Fruit fly (Drosophila melanogaster) whole organism, wandering third instar larva: ENCODE data around the gene Nuak.

Source experiments
- Abd-B ChIP-seq: fragments of >200 bp; optimal IDR thresholded peaks from 2 replicates; lab custom pipeline; 2017; ENCODE audit warnings: missing biosample characterization, missing genetic modification characterization
- CG32264 ChIP-seq: fragments of 200-800 bp; sonication (Bioruptor generic); optimal IDR thresholded peaks from 2 replicates; lab custom pipeline; 2016; ENCODE audit warnings: missing biosample characterization, missing genetic modification characterization
- CG9705 ChIP-seq: fragments of 200-800 bp; sonication (Bioruptor generic); optimal IDR thresholded peaks from 2 replicates; lab custom pipeline; 2018; ENCODE audit warnings: missing biosample characterization, mild to moderate bottlenecking, missing genetic modification characterization
- CrebA ChIP-seq: fragments of 200-800 bp; sonication (Bioruptor generic); optimal IDR thresholded peaks from 2 replicates; lab custom pipeline; 2016; ENCODE audit warnings: missing biosample characterization, mild to moderate bottlenecking, missing genetic modification characterization, borderline replicate concordance
- Dfd ChIP-seq: fragments of >200 bp; optimal IDR thresholded peaks from 2 replicates; lab custom pipeline; 2017; ENCODE audit warnings: missing biosample characterization, missing genetic modification characterization
- Dif ChIP-seq: fragments of 200-275, 200-300 bp; sonication (Bioruptor generic); optimal IDR thresholded peaks from 2 replicates; lab custom pipeline; 2018; ENCODE audit warnings: missing biosample characterization, missing genetic modification characterization; ENCODE audit not compliant: partially characterized antibody
- GATAd ChIP-seq: sonication (Bioruptor generic); optimal IDR thresholded peaks from 2 replicates; lab custom pipeline; 2016; ENCODE audit warnings: missing biosample characterization, missing genetic modification characterization
- HLH106 ChIP-seq: fragments of 200-800 bp; optimal IDR thresholded peaks from 3 replicates; lab custom pipeline; 2019; ENCODE audit warnings: missing biosample characterization, mild to moderate bottlenecking, missing genetic modification characterization, moderate library complexity
- Hnf4 ChIP-seq: fragments of 200-800 bp; sonication (Bioruptor generic); optimal IDR thresholded peaks from 2 replicates; lab custom pipeline; 2016; ENCODE audit warnings: missing biosample characterization, mild to moderate bottlenecking, missing genetic modification characterization
- Hr78 ChIP-seq: fragments of >200 bp; optimal IDR thresholded peaks from 2 replicates; lab custom pipeline; 2017; ENCODE audit warnings: missing biosample characterization, missing genetic modification characterization
- Jra ChIP-seq: sonication (Bioruptor generic); optimal IDR thresholded peaks from 2 replicates; lab custom pipeline; 2016; ENCODE audit warnings: missing biosample characterization, missing genetic modification characterization
- Mio ChIP-seq: sonication (Bioruptor generic); optimal IDR thresholded peaks from 2 replicates; lab custom pipeline; 2016; ENCODE audit warnings: missing biosample characterization, missing genetic modification characterization
- Myc ChIP-seq: fragments of >200 bp; optimal IDR thresholded peaks from 2 replicates; lab custom pipeline; 2017
- N ChIP-seq: fragments of >200 bp; optimal IDR thresholded peaks from 2 replicates; lab custom pipeline; 2018; ENCODE audit warnings: missing biosample characterization, missing external identifiers, missing genetic modification characterization
- OdsH ChIP-seq: fragments of 200-800 bp; sonication (Bioruptor generic); optimal IDR thresholded peaks from 2 replicates; lab custom pipeline; 2016; ENCODE audit warnings: missing biosample characterization, mild to moderate bottlenecking, missing genetic modification characterization
- Rel ChIP-seq, 2 experiments: fragments of 200-800 bp; sonication (Bioruptor generic) in 1 of 2; optimal IDR thresholded peaks; 2 replicates in 1 of 2; 3 replicates in 1 of 2; lab custom pipeline; 2016 to 2019; ENCODE audit warnings: mild to moderate bottlenecking in 2 of 2, missing biosample characterization in 2 of 2, missing genetic modification characterization in 2 of 2, moderate library complexity in 1 of 2
- Sp1 ChIP-seq: fragments of 200-800 bp; sonication (Bioruptor generic); optimal IDR thresholded peaks from 3 replicates; lab custom pipeline; 2019; ENCODE audit warnings: missing biosample characterization, mild to moderate bottlenecking, missing genetic modification characterization, moderate library complexity
- Vsx2 ChIP-seq: fragments of 200-300, 225-300 bp; sonication (Bioruptor generic); optimal IDR thresholded peaks from 2 replicates; lab custom pipeline; 2018; ENCODE audit warnings: missing biosample characterization, missing genetic modification characterization; ENCODE audit not compliant: partially characterized antibody
- br ChIP-seq: fragments of 200-800 bp; sonication (Bioruptor generic); optimal IDR thresholded peaks from 2 replicates; lab custom pipeline; 2016; ENCODE audit warnings: missing biosample characterization, missing genetic modification characterization
- brk ChIP-seq: fragments of 200-800 bp; sonication (Bioruptor generic); optimal IDR thresholded peaks from 2 replicates; lab custom pipeline; 2016; ENCODE audit warnings: missing biosample characterization, mild to moderate bottlenecking, missing genetic modification characterization
- dl ChIP-seq, 2 experiments: fragments of 175-275, 200-275 bp in 1 of 2; fragments of 200-275 bp in 1 of 2; sonication (Bioruptor generic); optimal IDR thresholded peaks; lab custom pipeline; 2018; ENCODE audit warnings: mild to moderate bottlenecking in 2 of 2, missing biosample characterization in 2 of 2, missing genetic modification characterization in 2 of 2, moderate library complexity in 2 of 2; ENCODE audit not compliant: partially characterized antibody in 2 of 2, insufficient read depth in 1 of 2
- dmrt93B ChIP-seq: fragments of 200-800 bp; sonication (Bioruptor generic); optimal IDR thresholded peaks from 2 replicates; lab custom pipeline; 2018; ENCODE audit warnings: missing biosample characterization, mild to moderate bottlenecking, missing genetic modification characterization
- dsf ChIP-seq: sonication (Bioruptor generic); optimal IDR thresholded peaks from 2 replicates; lab custom pipeline; 2016; ENCODE audit warnings: missing biosample characterization, missing genetic modification characterization, borderline replicate concordance
- ey ChIP-seq: fragments of 200-800 bp; sonication (Bioruptor generic); optimal IDR thresholded peaks from 2 replicates; lab custom pipeline; 2016; ENCODE audit warnings: missing biosample characterization, missing genetic modification characterization
- foxo ChIP-seq, 2 experiments: fragments of 200-800 bp; sonication (Bioruptor generic); optimal IDR thresholded peaks; 2 replicates in 1 of 2; 3 replicates in 1 of 2; lab custom pipeline; 2016 to 2017; ENCODE audit warnings: missing biosample characterization in 2 of 2, missing genetic modification characterization in 2 of 2
- fru ChIP-seq: fragments of 200-800 bp; sonication (Bioruptor generic); optimal IDR thresholded peaks from 3 replicates; lab custom pipeline; 2016; ENCODE audit warnings: missing biosample characterization, mild to moderate bottlenecking, missing genetic modification characterization
- h ChIP-seq: fragments of 200-800 bp; sonication (Bioruptor generic); optimal IDR thresholded peaks from 3 replicates; lab custom pipeline; 2016; ENCODE audit warnings: missing biosample characterization, mild to moderate bottlenecking, missing genetic modification characterization
- jim ChIP-seq: fragments of 175-275, 200-325 bp; sonication (Bioruptor generic); optimal IDR thresholded peaks from 2 replicates; lab custom pipeline; 2016; ENCODE audit warnings: missing biosample characterization, mild to moderate bottlenecking, missing genetic modification characterization
- lola ChIP-seq: fragments of >200 bp; optimal IDR thresholded peaks from 2 replicates; lab custom pipeline; 2017; ENCODE audit warnings: missing biosample characterization, missing genetic modification characterization
- pan ChIP-seq: fragments of >200 bp; optimal IDR thresholded peaks from 2 replicates; lab custom pipeline; 2017
- psq ChIP-seq: fragments of 200-800 bp; sonication (Bioruptor generic); optimal IDR thresholded peaks from 3 replicates; lab custom pipeline; 2017; ENCODE audit warnings: missing biosample characterization, mild to moderate bottlenecking, missing genetic modification characterization, moderate library complexity
- rgr ChIP-seq: fragments of 200-800 bp; sonication (Bioruptor generic); optimal IDR thresholded peaks from 3 replicates; lab custom pipeline; 2016; ENCODE audit warnings: missing biosample characterization, mild to moderate bottlenecking, missing genetic modification characterization
- sage ChIP-seq: fragments of 200-800 bp; sonication (Bioruptor generic); optimal IDR thresholded peaks from 2 replicates; lab custom pipeline; 2016; ENCODE audit warnings: missing biosample characterization, mild to moderate bottlenecking, missing genetic modification characterization
- sv ChIP-seq: fragments of 200-800 bp; sonication (Bioruptor generic); optimal IDR thresholded peaks from 3 replicates; lab custom pipeline; 2016; ENCODE audit warnings: missing biosample characterization, missing genetic modification characterization
- tai ChIP-seq: sonication (Bioruptor generic); optimal IDR thresholded peaks from 2 replicates; lab custom pipeline; 2016; ENCODE audit warnings: missing biosample characterization, missing genetic modification characterization
- usp ChIP-seq: fragments of >200 bp; optimal IDR thresholded peaks from 2 replicates; lab custom pipeline; 2017; ENCODE audit warnings: missing biosample characterization, missing genetic modification characterization
- woc ChIP-seq: sonication (Bioruptor generic); optimal IDR thresholded peaks from 2 replicates; lab custom pipeline; 2016; ENCODE audit warnings: missing biosample characterization, mild to moderate bottlenecking, missing genetic modification characterization

Nuak gene

dm6 chr3R:10266624-10267492, 2.8 kb downstream of the Nuak start:
- TF ChIP-seq dl (GFP tag; optimal IDR thresholded peaks at IDR 0.05; lab: Kevin White, UChicago; ENCODE audit: insufficient read depth in 1 of 2, partially characterized antibody in 2 of 2), result no peak
- no peak for TF ChIP-seq ey (GFP tag; lab: Kevin White, UChicago)
- no peak for TF ChIP-seq Abd-B (GFP tag; lab: Kevin White, UChicago)
- TF ChIP-seq Dfd (GFP tag; lab: Kevin White, UChicago), result no peak
- no peak for TF ChIP-seq sage
- TF ChIP-seq foxo (GFP tag; optimal IDR thresholded peaks at IDR 0.05; lab: Kevin White, UChicago), result no peak

- TF ChIP-seq Jra (GFP tag; lab: Kevin White, UChicago), result peak; percentile 70
- TF ChIP-seq CG32264, result peak; percentile 72
- TF ChIP-seq Mio (GFP tag; lab: Kevin White, UChicago), result peak; percentile 64
- no peak for TF ChIP-seq Dif (GFP tag; lab: Kevin White, UChicago)
- TF ChIP-seq ey (GFP tag; lab: Kevin White, UChicago), result peak; percentile 90
- TF ChIP-seq OdsH (GFP tag; lab: Kevin White, UChicago), result peak; percentile 89
- no peak for TF ChIP-seq pan (lab: Kevin White, UChicago)
- TF ChIP-seq Rel (GFP tag; optimal IDR thresholded peaks at IDR 0.05; lab: Kevin White, UChicago), result no peak
- TF ChIP-seq Rel (tag; optimal IDR thresholded peaks at IDR 0.05; lab: Kevin White, UChicago), result peak; percentile 58
- no peak for TF ChIP-seq Myc (lab: Kevin White, UChicago)
- TF ChIP-seq sv (GFP tag; lab: Kevin White, UChicago), result peak; percentile 80
- peak; percentile 92 for TF ChIP-seq h (GFP tag; lab: Kevin White, UChicago)
- TF ChIP-seq foxo (GFP tag; optimal IDR thresholded peaks at IDR 0.05; lab: Kevin White, UChicago), result peak; percentile 1 to 92
- TF ChIP-seq woc (GFP tag; lab: Kevin White, UChicago), result peak; percentile 70
- peak; percentile 73 for TF ChIP-seq CG9705 (GFP tag; lab: Kevin White, UChicago)
- TF ChIP-seq brk (GFP tag; lab: Kevin White, UChicago), result peak; percentile 77
- peak; percentile 55 for TF ChIP-seq sage
- TF ChIP-seq dmrt93B (GFP tag; lab: Kevin White, UChicago), result peak; percentile 86
- peak; percentile 77 for TF ChIP-seq Hnf4
- TF ChIP-seq br (GFP tag; lab: Kevin White, UChicago), result peak; percentile 90
- peak; percentile 89 for TF ChIP-seq rgr (GFP tag; lab: Kevin White, UChicago)
- peak; percentile 74 for TF ChIP-seq tai
- no peak for TF ChIP-seq dsf
- peak; percentile 90 for TF ChIP-seq fru (GFP tag; lab: Kevin White, UChicago)
- no peak for TF ChIP-seq Vsx2
- TF ChIP-seq psq (GFP tag; lab: Kevin White, UChicago), result peak; percentile 76
- no peak for TF ChIP-seq Hr78 (GFP tag; lab: Kevin White, UChicago)
- TF ChIP-seq HLH106 (tag; lab: Kevin White, UChicago), result peak; percentile 95
- TF ChIP-seq Sp1 (GFP tag; lab: Kevin White, UChicago), result peak; percentile 91
Measured at dm6 chr3R:10268101-10268864, 4.2 kb downstream of the Nuak start.

- TF ChIP-seq jim (no peak), dmrt93B (GFP tag; lab: Kevin White, UChicago) (peak; percentile 70), CG9705 (GFP tag; lab: Kevin White, UChicago) (peak; percentile 31), sage (peak; percentile 72), rgr (GFP tag; lab: Kevin White, UChicago) (peak; percentile 87), fru (GFP tag; lab: Kevin White, UChicago) (peak; percentile 83), Myc (lab: Kevin White, UChicago) (no peak), sv (GFP tag; lab: Kevin White, UChicago) (no peak), CG32264 (peak; percentile 67), Dfd (GFP tag; lab: Kevin White, UChicago) (no peak), foxo (GFP tag; optimal IDR thresholded peaks at IDR 0.05; lab: Kevin White, UChicago) (peak in 1 of 2 experiments; percentile 84), GATAd (peak; percentile 39), N (no peak), h (GFP tag; lab: Kevin White, UChicago) (peak; percentile 91), woc (GFP tag; lab: Kevin White, UChicago) (peak; percentile 20), dl (GFP tag; optimal IDR thresholded peaks at IDR 0.05; lab: Kevin White, UChicago; ENCODE audit: insufficient read depth in 1 of 2, partially characterized antibody in 2 of 2) (no peak), usp (GFP tag; lab: Kevin White, UChicago) (no peak), HLH106 (tag; lab: Kevin White, UChicago) (peak; percentile 85), CrebA (GFP tag; lab: Kevin White, UChicago) (peak; percentile 9), tai (no peak), brk (GFP tag; lab: Kevin White, UChicago) (peak; percentile 37), Sp1 (GFP tag; lab: Kevin White, UChicago) (peak; percentile 71), ey (GFP tag; lab: Kevin White, UChicago) (peak; percentile 80), Hnf4 (peak; percentile 67), br (GFP tag; lab: Kevin White, UChicago) (peak; percentile 91), OdsH (GFP tag; lab: Kevin White, UChicago) (peak; percentile 76), Vsx2 (no peak), lola (no peak), Hr78 (GFP tag; lab: Kevin White, UChicago) (no peak), Abd-B (GFP tag; lab: Kevin White, UChicago) (no peak), Dif (GFP tag; lab: Kevin White, UChicago) (no peak), psq (GFP tag; lab: Kevin White, UChicago) (peak; percentile 57)
Measured at dm6 chr3R:10268865-10269442, 4.8 kb downstream of the Nuak start.
